Fruit fly (Drosophila melanogaster) whole organism, prepupa: ENCODE results near the gene aru.
A peak's percentile ranks its signal among the peaks of the same experiment; 100 is the strongest.

Source experiments
- Blimp-1 ChIP-seq: fragments of 200-800 bp; sonication (Bioruptor generic); optimal IDR thresholded peaks from 3 replicates; lab custom pipeline; 2017; ENCODE audit warnings: missing biosample characterization, missing genetic modification characterization, mild to moderate bottlenecking, moderate library complexity, missing genetic modification reagents
- CG10631 ChIP-seq: fragments of 200-800 bp; sonication (Bioruptor generic); optimal IDR thresholded peaks from 2 replicates; lab custom pipeline; 2016; ENCODE audit warnings: missing biosample characterization, missing genetic modification characterization
- CG10669 ChIP-seq: fragments of 200-800 bp; sonication (Bioruptor generic); optimal IDR thresholded peaks from 3 replicates; lab custom pipeline; 2018; ENCODE audit warnings: missing biosample characterization, mild to moderate bottlenecking, missing genetic modification characterization, moderate library complexity
- CG11902 ChIP-seq: fragments of 200-800 bp; sonication (Bioruptor generic); optimal IDR thresholded peaks from 3 replicates; lab custom pipeline; 2016; ENCODE audit warnings: missing biosample characterization, missing genetic modification characterization
- CG15336 ChIP-seq: fragments of 200-800 bp; sonication (Bioruptor generic); IDR thresholded peaks from 2 replicates; pipeline ENCODE4 v1.3.6; 2022; ENCODE audit warnings: missing biosample characterization, missing genetic modification characterization
- CG1621 ChIP-seq: fragments of 200-800 bp; sonication (Bioruptor generic); optimal IDR thresholded peaks from 3 replicates; lab custom pipeline; 2018; ENCODE audit warnings: missing biosample characterization, mild to moderate bottlenecking, missing genetic modification characterization
- CG16779 ChIP-seq: fragments of 200-800 bp; sonication (Bioruptor generic); optimal IDR thresholded peaks from 3 replicates; lab custom pipeline; 2017; ENCODE audit warnings: missing biosample characterization, mild to moderate bottlenecking, missing genetic modification characterization
- CG3032 ChIP-seq: fragments of 200-800 bp; optimal IDR thresholded peaks from 2 replicates; lab custom pipeline; 2019; ENCODE audit warnings: missing biosample characterization, mild to moderate bottlenecking, missing genetic modification characterization, moderate library complexity
- CG32006 ChIP-seq: fragments of 200-800 bp; sonication (Bioruptor generic); optimal IDR thresholded peaks from 3 replicates; lab custom pipeline; 2017; ENCODE audit warnings: missing biosample characterization, mild to moderate bottlenecking, missing genetic modification characterization
- CG34406 ChIP-seq: fragments of 200-800 bp; sonication (Bioruptor generic); optimal IDR thresholded peaks from 3 replicates; lab custom pipeline; 2016; ENCODE audit warnings: missing biosample characterization, missing genetic modification characterization
- CG3919 ChIP-seq: fragments of 200-800 bp; sonication (Bioruptor generic); optimal IDR thresholded peaks from 3 replicates; lab custom pipeline; 2016; ENCODE audit warnings: missing biosample characterization, missing genetic modification characterization
- CG6163 ChIP-seq: fragments of 200-800 bp; sonication (Bioruptor generic); IDR thresholded peaks from 3 replicates; pipeline ENCODE4 v1.3.6; 2022; ENCODE audit warnings: missing biosample characterization, missing genetic modification characterization
- CG6276 ChIP-seq: fragments of 200-800 bp; sonication (Bioruptor generic); optimal IDR thresholded peaks from 2 replicates; lab custom pipeline; 2017; ENCODE audit warnings: missing biosample characterization, mild to moderate bottlenecking, missing genetic modification characterization
- CG6792 ChIP-seq: fragments of 200-800 bp; sonication (Bioruptor generic); optimal IDR thresholded peaks from 3 replicates; lab custom pipeline; 2016; ENCODE audit warnings: missing biosample characterization, missing genetic modification characterization
- CG6808 ChIP-seq: fragments of 200-800 bp; sonication (Bioruptor generic); optimal IDR thresholded peaks from 3 replicates; lab custom pipeline; 2017; ENCODE audit warnings: missing biosample characterization, missing genetic modification characterization, mild to moderate bottlenecking, moderate library complexity, missing genetic modification reagents
- CG6854 ChIP-seq: fragments of 200-800 bp; sonication (Bioruptor generic); optimal IDR thresholded peaks from 2 replicates; lab custom pipeline; 2017; ENCODE audit warnings: missing biosample characterization, mild to moderate bottlenecking, missing genetic modification characterization
- CG8119 ChIP-seq: fragments of 200-800 bp; sonication (Bioruptor generic); IDR thresholded peaks from 3 replicates; pipeline ENCODE4 v1.3.6; 2022; ENCODE audit warnings: missing biosample characterization, missing genetic modification characterization
- CG8319 ChIP-seq: fragments of 200-800 bp; sonication (Bioruptor generic); optimal IDR thresholded peaks from 3 replicates; lab custom pipeline; 2016; ENCODE audit warnings: missing biosample characterization, missing genetic modification characterization
- CG8632 ChIP-seq: fragments of 200-800 bp; sonication (Bioruptor generic); optimal IDR thresholded peaks from 3 replicates; lab custom pipeline; 2016; ENCODE audit warnings: missing biosample characterization, missing genetic modification characterization
- Eip75B ChIP-seq: fragments of 200-800 bp; sonication (Bioruptor generic); optimal IDR thresholded peaks from 3 replicates; lab custom pipeline; 2016; ENCODE audit warnings: missing biosample characterization, missing genetic modification characterization
- Eip93F ChIP-seq: fragments of 200-800 bp; sonication (Bioruptor generic); optimal IDR thresholded peaks from 2 replicates; lab custom pipeline; 2016; ENCODE audit warnings: missing biosample characterization, mild to moderate bottlenecking, missing genetic modification characterization
- Ets21C ChIP-seq: fragments of 200-800 bp; sonication (Bioruptor generic); optimal IDR thresholded peaks from 3 replicates; lab custom pipeline; 2016; ENCODE audit warnings: missing biosample characterization, missing genetic modification characterization
- Hr38 ChIP-seq: sonication (Bioruptor generic); optimal IDR thresholded peaks from 2 replicates; lab custom pipeline; 2016; ENCODE audit warnings: missing biosample characterization, missing genetic modification characterization
- Hr39 ChIP-seq: fragments of 200-800 bp; sonication (Bioruptor generic); optimal IDR thresholded peaks from 2 replicates; lab custom pipeline; 2016; ENCODE audit warnings: missing biosample characterization, missing genetic modification characterization
- Hr4 ChIP-seq: fragments of 200-800 bp; sonication (Bioruptor generic); optimal IDR thresholded peaks from 3 replicates; lab custom pipeline; 2016; ENCODE audit warnings: missing biosample characterization, missing genetic modification characterization
- Lpt ChIP-seq: fragments of 200-800 bp; sonication (Bioruptor generic); optimal IDR thresholded peaks from 3 replicates; lab custom pipeline; 2016; ENCODE audit warnings: missing biosample characterization, missing genetic modification characterization
- Met ChIP-seq: fragments of 200-800 bp; sonication (Bioruptor generic); optimal IDR thresholded peaks from 3 replicates; lab custom pipeline; 2016; ENCODE audit warnings: missing biosample characterization, missing genetic modification characterization
- OdsH ChIP-seq: fragments of 200-800 bp; sonication (Bioruptor generic); optimal IDR thresholded peaks from 3 replicates; lab custom pipeline; 2016; ENCODE audit warnings: missing biosample characterization, missing genetic modification characterization
- Sox102F ChIP-seq: fragments of 200-800 bp; sonication (Bioruptor generic); optimal IDR thresholded peaks from 2 replicates; lab custom pipeline; 2016; ENCODE audit warnings: missing biosample characterization, mild to moderate bottlenecking, missing genetic modification characterization
- Sox14 ChIP-seq: fragments of 200-800 bp; sonication (Bioruptor generic); optimal IDR thresholded peaks from 3 replicates; lab custom pipeline; 2016; ENCODE audit warnings: missing biosample characterization, missing genetic modification characterization
- Sox15 ChIP-seq: fragments of 200-800 bp; sonication (Bioruptor generic); optimal IDR thresholded peaks from 3 replicates; lab custom pipeline; 2016; ENCODE audit warnings: missing biosample characterization, missing genetic modification characterization
- achi ChIP-seq: fragments of 200-800 bp; sonication (Bioruptor generic); optimal IDR thresholded peaks from 3 replicates; lab custom pipeline; 2016; ENCODE audit warnings: missing biosample characterization, missing genetic modification characterization
- cyc ChIP-seq: fragments of 200-800 bp; sonication (Bioruptor generic); optimal IDR thresholded peaks from 3 replicates; lab custom pipeline; 2016; ENCODE audit warnings: missing biosample characterization, missing genetic modification characterization
- dac ChIP-seq: fragments of 200-800 bp; sonication (Bioruptor generic); optimal IDR thresholded peaks from 2 replicates; lab custom pipeline; 2017; ENCODE audit warnings: missing biosample characterization, mild to moderate bottlenecking, missing genetic modification characterization
- dsx ChIP-seq: fragments of 200-800 bp; optimal IDR thresholded peaks from 3 replicates; lab custom pipeline; 2019; ENCODE audit warnings: missing biosample characterization, mild to moderate bottlenecking, missing genetic modification characterization, moderate library complexity; ENCODE audit not compliant: poor library complexity, severe bottlenecking
- eg ChIP-seq: fragments of 200-800 bp; sonication (Bioruptor generic); IDR thresholded peaks from 3 replicates; pipeline ENCODE4 v1.3.6; 2022; ENCODE audit warnings: missing biosample characterization, missing genetic modification characterization
- esn ChIP-seq: fragments of 200-800 bp; sonication (Bioruptor generic); optimal IDR thresholded peaks from 2 replicates; lab custom pipeline; 2016; ENCODE audit warnings: missing biosample characterization, mild to moderate bottlenecking, missing genetic modification characterization, moderate library complexity
- fd59A ChIP-seq: fragments of 200-800 bp; sonication (Bioruptor generic); optimal IDR thresholded peaks from 2 replicates; lab custom pipeline; 2017; ENCODE audit warnings: missing biosample characterization, mild to moderate bottlenecking, missing genetic modification characterization, missing genetic modification reagents
- lz ChIP-seq: fragments of 200-800 bp; sonication (Bioruptor generic); optimal IDR thresholded peaks from 3 replicates; lab custom pipeline; 2016; ENCODE audit warnings: missing biosample characterization, missing genetic modification characterization
- net ChIP-seq: fragments of 200-800 bp; sonication (Bioruptor generic); optimal IDR thresholded peaks from 3 replicates; lab custom pipeline; 2016; ENCODE audit warnings: missing biosample characterization, missing genetic modification characterization
- pdm3 ChIP-seq: fragments of 200-800 bp; sonication (Bioruptor generic); optimal IDR thresholded peaks from 3 replicates; lab custom pipeline; 2016; ENCODE audit warnings: missing biosample characterization, missing genetic modification characterization
- salr ChIP-seq, 2 experiments: fragments of 200-800 bp; sonication (Bioruptor generic); optimal IDR thresholded peaks; 3 replicates each; lab custom pipeline; 2016 to 2018; ENCODE audit warnings: missing biosample characterization in 2 of 2, missing genetic modification characterization in 2 of 2, mild to moderate bottlenecking in 1 of 2
- ss ChIP-seq, 2 experiments: fragments of 200-800 bp; sonication (Bioruptor generic); optimal IDR thresholded peaks; 2 replicates in 1 of 2; 3 replicates in 1 of 2; lab custom pipeline; 2017 to 2018; ENCODE audit warnings: mild to moderate bottlenecking in 2 of 2, missing biosample characterization in 2 of 2, missing genetic modification characterization in 2 of 2, moderate library complexity in 1 of 2
- topi ChIP-seq: fragments of 200-800 bp; sonication (Bioruptor generic); optimal IDR thresholded peaks from 3 replicates; lab custom pipeline; 2016; ENCODE audit warnings: missing biosample characterization, missing genetic modification characterization
- vri ChIP-seq: fragments of 200-800 bp; sonication (Bioruptor generic); optimal IDR thresholded peaks from 3 replicates; lab custom pipeline; 2016; ENCODE audit warnings: missing biosample characterization, mild to moderate bottlenecking, missing genetic modification characterization

Gene aru

dm6 chr2L:847988-848622 lies 20.0 kb downstream of the aru start (continued):
- peak; percentile 74 for TF ChIP-seq dsx (GFP tag; lab: Kevin White, UChicago)
- peak; percentile 57 for TF ChIP-seq CG6854
- peak; percentile 78 for TF ChIP-seq Ets21C
- TF ChIP-seq CG8119, result no peak
- peak; percentile 87 for TF ChIP-seq CG3919 (GFP tag; lab: Kevin White, UChicago)
- peak; percentile 81 for TF ChIP-seq CG10631 (GFP tag; lab: Kevin White, UChicago)
- TF ChIP-seq CG1621 (tag; lab: Kevin White, UChicago), result peak; percentile 66
- peak; percentile 83 for TF ChIP-seq Sox14
- TF ChIP-seq OdsH, result peak; percentile 69
- TF ChIP-seq CG8632, result peak; percentile 79
- TF ChIP-seq CG10669, result peak; percentile 73
- TF ChIP-seq CG3032 (tag; lab: Kevin White, UChicago), result peak; percentile 69
- TF ChIP-seq Hr4 (GFP tag; lab: Kevin White, UChicago), result peak; percentile 49
- TF ChIP-seq dac (GFP tag; lab: Kevin White, UChicago), result peak; percentile 40
- peak; percentile 86 for TF ChIP-seq topi (GFP tag; lab: Kevin White, UChicago)
- TF ChIP-seq achi (GFP tag; lab: Kevin White, UChicago), result peak; percentile 78
- TF ChIP-seq CG8319 (GFP tag; lab: Kevin White, UChicago), result peak; percentile 44
- TF ChIP-seq CG15336, result 0 out of 2 replicates have a peak, but pooled peaks have one; percentile 43
- peak; percentile 59 for TF ChIP-seq fd59A (GFP tag; lab: Kevin White, UChicago)
- TF ChIP-seq lz (GFP tag; lab: Kevin White, UChicago), result peak; percentile 88
- TF ChIP-seq Lpt (GFP tag; lab: Kevin White, UChicago), result peak; percentile 24
- peak; percentile 43; the same call in 2 of the 3 replicates for TF ChIP-seq eg (GFP tag; lab: Robert Waterston, UW)
- peak; percentile 83 for TF ChIP-seq Eip93F (GFP tag; lab: Kevin White, UChicago)
- TF ChIP-seq CG16779 (tag; lab: Kevin White, UChicago), result peak; percentile 31
- peak; percentile 61 for TF ChIP-seq CG11902 (GFP tag; lab: Kevin White, UChicago)
- peak; percentile 86 for TF ChIP-seq Eip75B (GFP tag; lab: Kevin White, UChicago)
- TF ChIP-seq esn (GFP tag; lab: Kevin White, UChicago), result peak; percentile 92
- TF ChIP-seq CG34406, result peak; percentile 71
- peak; percentile 53 for TF ChIP-seq Sox15 (GFP tag; lab: Kevin White, UChicago)

DNA sequence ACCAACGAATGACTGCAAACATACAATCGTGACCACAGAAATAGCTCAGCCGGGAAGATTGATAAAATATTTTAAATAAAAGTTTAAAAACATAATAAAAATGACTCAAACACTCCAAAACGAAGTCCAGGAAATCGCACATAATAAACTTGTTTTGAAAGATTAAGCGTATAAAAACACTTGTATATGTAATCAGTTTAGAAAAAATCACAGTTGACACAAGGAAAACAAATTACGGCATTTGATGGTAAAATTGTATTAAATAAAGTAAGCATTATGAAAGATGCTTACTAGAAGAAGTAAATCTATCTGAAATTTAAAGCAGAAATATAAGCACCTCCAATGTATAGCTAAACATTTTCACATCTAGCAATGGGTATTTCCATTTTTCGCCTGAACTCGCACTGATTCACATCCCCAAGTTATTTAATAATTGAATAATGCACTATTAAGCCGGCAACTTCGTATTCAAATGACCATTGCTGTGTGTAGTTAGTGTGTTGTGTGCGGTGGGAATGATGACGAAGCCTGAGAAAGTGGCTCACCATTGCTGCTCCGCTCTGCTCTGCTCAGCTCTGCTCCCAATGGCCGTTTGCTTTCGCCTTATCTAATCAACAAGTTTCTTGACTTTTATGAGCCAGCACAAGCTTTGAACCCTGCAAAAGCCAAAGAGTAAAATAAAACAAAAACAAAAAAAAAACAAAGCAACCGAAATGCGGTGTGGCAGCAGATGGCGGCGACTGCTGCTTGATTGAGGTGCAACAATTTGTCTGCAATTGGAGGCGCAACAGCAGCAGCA lies 20.8 kb downstream of the aru start:
- TF ChIP-seq dsx (GFP tag; lab: Kevin White, UChicago) (no peak), esn (GFP tag; lab: Kevin White, UChicago) (peak; percentile 63), salr (GFP tag; optimal IDR thresholded peaks at IDR 0.05; lab: Kevin White, UChicago) (peak in 1 of 2 experiments; percentile 81), vri (GFP tag; lab: Kevin White, UChicago) (no peak), CG10631 (GFP tag; lab: Kevin White, UChicago) (peak; percentile 50), Sox15 (GFP tag; lab: Kevin White, UChicago) (peak; percentile 37), pdm3 (GFP tag; lab: Kevin White, UChicago) (peak; percentile 60), CG6808 (GFP tag; lab: Kevin White, UChicago) (peak; percentile 52), CG32006 (GFP tag; lab: Kevin White, UChicago) (peak; percentile 87), Met (peak; percentile 36), eg (GFP tag; lab: Robert Waterston, UW) (peak; percentile 52; the same call in 1 of the 3 replicates), CG3032 (tag; lab: Kevin White, UChicago) (peak; percentile 37), CG6276 (peak; percentile 71), CG6792 (GFP tag; lab: Kevin White, UChicago) (peak; percentile 4), Sox102F (GFP tag; lab: Kevin White, UChicago) (peak; percentile 14), ss (GFP tag; optimal IDR thresholded peaks at IDR 0.05; lab: Kevin White, UChicago) (no peak), lz (GFP tag; lab: Kevin White, UChicago) (peak; percentile 46), Eip93F (GFP tag; lab: Kevin White, UChicago) (peak; percentile 4), net (peak; percentile 59), CG6163 (GFP tag; lab: Robert Waterston, UW) (peak; percentile 45; the same call in 2 of the 3 replicates), cyc (GFP tag; lab: Kevin White, UChicago) (peak; percentile 29), Hr38 (GFP tag; lab: Kevin White, UChicago) (no peak), achi (GFP tag; lab: Kevin White, UChicago) (peak; percentile 67), CG15336 (peak; percentile 67), topi (GFP tag; lab: Kevin White, UChicago) (peak; percentile 53), Hr39 (GFP tag; lab: Kevin White, UChicago) (peak; percentile 59), fd59A (GFP tag; lab: Kevin White, UChicago) (peak; percentile 15), Blimp-1 (GFP tag; lab: Kevin White, UChicago) (no peak), Eip75B (GFP tag; lab: Kevin White, UChicago) (peak; percentile 41)
